Worm (Caenorhabditis elegans) whole organism, young adult: ENCODE measurements around the gene pygl-1.

Experiments
- B0035.1 ChIP-seq: sonication (generic microtip); optimal IDR thresholded peaks from 2 replicates; lab custom pipeline; 2016; ENCODE audit warnings: missing genetic modification characterization, mild to moderate bottlenecking, missing compliant biosample characterization, missing genotype, missing genetic modification reagents
- D2030.7 ChIP-seq: fragments of 200-800 bp; sonication (Bioruptor generic); IDR thresholded peaks from 2 replicates; pipeline ENCODE4 v1.3.6; 2022; ENCODE audit warnings: missing genetic modification reagents, missing genetic modification characterization, missing compliant biosample characterization
- F10E7.11 ChIP-seq: sonication (generic microtip); optimal IDR thresholded peaks from 2 replicates; lab custom pipeline; 2017; ENCODE audit warnings: mild to moderate bottlenecking, missing genetic modification characterization, moderate library complexity, missing compliant biosample characterization
- F22D6.2 ChIP-seq: sonication (generic microtip); optimal IDR thresholded peaks from 2 replicates; lab custom pipeline; 2016; ENCODE audit warnings: mild to moderate bottlenecking, missing genetic modification characterization, missing compliant biosample characterization
- F23B12.7 ChIP-seq: sonication (generic microtip); optimal IDR thresholded peaks from 2 replicates; lab custom pipeline; 2017; ENCODE audit warnings: missing genetic modification characterization, mild to moderate bottlenecking, missing compliant biosample characterization, antibody characterized with exemption, moderate library complexity; ENCODE audit not compliant: insufficient read depth
- F39B2.1 ChIP-seq: fragments of 200-800 bp; sonication (Bioruptor generic); IDR thresholded peaks from 2 replicates; pipeline ENCODE4 v1.3.6; 2022; ENCODE audit warnings: missing genetic modification reagents, missing genetic modification characterization, missing compliant biosample characterization
- F55B11.4 ChIP-seq: sonication (generic microtip); optimal IDR thresholded peaks from 2 replicates; lab custom pipeline; 2016; ENCODE audit warnings: missing compliant biosample characterization, missing genetic modification characterization, borderline replicate concordance; ENCODE audit not compliant: insufficient read depth
- F57A8.1 ChIP-seq: fragments of 200-800 bp; sonication (Bioruptor generic); optimal IDR thresholded peaks from 2 replicates; lab custom pipeline; 2018; ENCODE audit warnings: mild to moderate bottlenecking, missing genetic modification characterization, moderate library complexity, missing compliant biosample characterization
- F57C9.4 ChIP-seq: sonication (generic microtip); optimal IDR thresholded peaks from 2 replicates; lab custom pipeline; 2017; ENCODE audit warnings: mild to moderate bottlenecking, missing genetic modification characterization, missing compliant biosample characterization
- Y53F4B.3 ChIP-seq: fragments of 200-800 bp; sonication (Bioruptor generic); IDR thresholded peaks from 2 replicates; pipeline ENCODE4 v1.3.6; 2022; ENCODE audit warnings: missing genetic modification reagents, missing genetic modification characterization, missing compliant biosample characterization
- aptf-3 ChIP-seq: fragments of 200-800 bp; sonication (Bioruptor generic); IDR thresholded peaks from 2 replicates; pipeline ENCODE4 v1.3.6; 2022; ENCODE audit warnings: missing genetic modification characterization, missing compliant biosample characterization
- atf-7 ChIP-seq: sonication (generic microtip); optimal IDR thresholded peaks from 2 replicates; lab custom pipeline; 2017; ENCODE audit warnings: mild to moderate bottlenecking, missing genetic modification characterization, missing compliant biosample characterization
- athp-1 ChIP-seq: sonication (generic microtip); optimal IDR thresholded peaks from 2 replicates; lab custom pipeline; 2017; ENCODE audit warnings: mild to moderate bottlenecking, missing genetic modification characterization, missing compliant biosample characterization
- attf-6 ChIP-seq: fragments of 200-800 bp; sonication (Bioruptor generic); IDR thresholded peaks from 2 replicates; pipeline ENCODE4 v1.3.6; 2022; ENCODE audit warnings: missing genetic modification reagents, missing genetic modification characterization, missing compliant biosample characterization
- bed-1 ChIP-seq: fragments of 200-800 bp; sonication (Bioruptor generic); IDR thresholded peaks from 2 replicates; pipeline ENCODE4 v1.3.6; 2022; ENCODE audit warnings: missing genetic modification reagents, missing genetic modification characterization, missing compliant biosample characterization
- ceh-40 ChIP-seq: fragments of 200-800 bp; sonication (Bioruptor generic); IDR thresholded peaks from 2 replicates; pipeline ENCODE4 v1.3.6; 2022; ENCODE audit warnings: missing genetic modification characterization, missing compliant biosample characterization
- efl-1 ChIP-seq: fragments of 150-350 bp; optimal IDR thresholded peaks from 2 replicates; lab custom pipeline; 2014; ENCODE audit warnings: missing biosample characterization, missing genetic modification reagents, missing genetic modification characterization
- ets-4 ChIP-seq: fragments of 200-800 bp; sonication (Bioruptor generic); optimal IDR thresholded peaks from 2 replicates; lab custom pipeline; 2018; ENCODE audit warnings: mild to moderate bottlenecking, missing genetic modification characterization, missing compliant biosample characterization
- gei-17 ChIP-seq: fragments of 200-800 bp; sonication (Bioruptor generic); optimal IDR thresholded peaks from 2 replicates; lab custom pipeline; 2018; ENCODE audit warnings: mild to moderate bottlenecking, missing genetic modification characterization, missing compliant biosample characterization
- hmg-20 ChIP-seq: fragments of 200-800 bp; sonication (Bioruptor generic); IDR thresholded peaks from 2 replicates; pipeline ENCODE4 v1.3.6; 2022; ENCODE audit warnings: missing genetic modification reagents, missing genetic modification characterization, missing compliant biosample characterization
- let-607 ChIP-seq, 2 experiments: fragments of 200-800 bp in 1 of 2; sonication (Bioruptor generic) in 1 of 2; sonication (generic microtip) in 1 of 2; optimal IDR thresholded peaks; 2 replicates each; lab custom pipeline; 2016 to 2018; ENCODE audit warnings: mild to moderate bottlenecking in 2 of 2, missing compliant biosample characterization in 2 of 2, missing genetic modification characterization in 2 of 2, moderate library complexity in 2 of 2, missing genotype in 1 of 2
- lin-35 ChIP-seq, 3 experiments: fragments of 150-350 bp in 2 of 3; sonication (generic microtip) in 1 of 3; optimal IDR thresholded peaks; 2 replicates each; lab custom pipeline; 2014 to 2018; ENCODE audit warnings: missing biosample characterization in 3 of 3, missing genetic modification characterization in 3 of 3, missing genetic modification reagents in 3 of 3
- lsl-1 ChIP-seq: fragments of 200-800 bp; sonication (Bioruptor generic); optimal IDR thresholded peaks from 2 replicates; lab custom pipeline; 2018; ENCODE audit warnings: mild to moderate bottlenecking, missing genetic modification characterization, moderate library complexity, missing compliant biosample characterization
- madf-10 ChIP-seq: sonication (generic microtip); optimal IDR thresholded peaks from 2 replicates; lab custom pipeline; 2016; ENCODE audit warnings: mild to moderate bottlenecking, missing genetic modification characterization, missing compliant biosample characterization
- madf-3 ChIP-seq: fragments of 200-800 bp; sonication (Bioruptor generic); IDR thresholded peaks from 2 replicates; pipeline ENCODE4 v1.3.6; 2022; ENCODE audit warnings: missing genetic modification reagents, missing genetic modification characterization, missing compliant biosample characterization
- madf-6 ChIP-seq: fragments of 200-800 bp; sonication (Bioruptor generic); IDR thresholded peaks from 2 replicates; pipeline ENCODE4 v1.3.6; 2022; ENCODE audit warnings: missing genetic modification reagents, missing genetic modification characterization, missing compliant biosample characterization
- nhr-179 ChIP-seq: sonication (generic microtip); optimal IDR thresholded peaks from 2 replicates; lab custom pipeline; 2016; ENCODE audit warnings: mild to moderate bottlenecking, missing genetic modification characterization, missing compliant biosample characterization
- nhr-90 ChIP-seq: sonication (generic microtip); optimal IDR thresholded peaks from 2 replicates; lab custom pipeline; 2016; ENCODE audit warnings: missing genotype, mild to moderate bottlenecking, missing genetic modification characterization, missing compliant biosample characterization
- pha-4 ChIP-seq: fragments of 150-350 bp; sonication (generic microtip); optimal IDR thresholded peaks from 2 replicates; lab custom pipeline; 2014; ENCODE audit warnings: missing biosample characterization, missing genetic modification reagents, missing genetic modification characterization
- rec-8 ChIP-seq, 2 experiments: sonication (generic microtip); optimal IDR thresholded peaks; 2 replicates each; lab custom pipeline; 2016; ENCODE audit warnings: mild to moderate bottlenecking in 2 of 2, missing genetic modification characterization in 2 of 2, missing genetic modification reagents in 2 of 2, missing genotype in 2 of 2, missing biosample characterization in 1 of 2, missing compliant biosample characterization in 1 of 2, moderate library complexity in 1 of 2
- repo-1 ChIP-seq: sonication (generic microtip); optimal IDR thresholded peaks from 2 replicates; lab custom pipeline; 2017; ENCODE audit warnings: mild to moderate bottlenecking, missing genetic modification characterization, missing compliant biosample characterization
- sdz-38 ChIP-seq: sonication (generic microtip); optimal IDR thresholded peaks from 2 replicates; lab custom pipeline; 2016; ENCODE audit warnings: missing genotype, missing genetic modification characterization, missing compliant biosample characterization
- sea-2 ChIP-seq: fragments of 200-800 bp; sonication (Bioruptor generic); IDR thresholded peaks from 2 replicates; pipeline ENCODE4 v1.3.6; 2022; ENCODE audit warnings: missing genetic modification characterization, missing compliant biosample characterization
- snpc-4 ChIP-seq, 5 experiments: fragments of 150-350 bp in 1 of 5; sonication (generic microtip) in 4 of 5; optimal IDR thresholded peaks; 2 replicates each; lab custom pipeline; 2014 to 2018; ENCODE audit warnings: missing genetic modification characterization in 5 of 5, missing biosample characterization in 3 of 5, antibody characterized with exemption in 2 of 5, mild to moderate bottlenecking in 2 of 5, missing compliant biosample characterization in 2 of 5, missing genotype in 2 of 5, moderate library complexity in 2 of 5, missing genetic modification reagents in 1 of 5
- somi-1 ChIP-seq: fragments of 200-800 bp; sonication (Bioruptor generic); optimal IDR thresholded peaks from 2 replicates; lab custom pipeline; 2018; ENCODE audit warnings: mild to moderate bottlenecking, missing genetic modification characterization, missing compliant biosample characterization
- unc-130 ChIP-seq: sonication (generic microtip); optimal IDR thresholded peaks from 2 replicates; lab custom pipeline; 2016; ENCODE audit warnings: missing genetic modification reagents, missing genetic modification characterization, missing compliant biosample characterization
- zfh-2 ChIP-seq: fragments of 200-800 bp; sonication (Bioruptor generic); conservative IDR thresholded peaks from 2 replicates; pipeline ENCODE4 v1.3.6; 2022; ENCODE audit warnings: missing genetic modification reagents, missing genetic modification characterization, missing compliant biosample characterization
- ztf-26 ChIP-seq: sonication (generic microtip); optimal IDR thresholded peaks from 2 replicates; lab custom pipeline; 2017; ENCODE audit warnings: missing genetic modification characterization, missing compliant biosample characterization
- ztf-6 ChIP-seq: fragments of 200-800 bp; sonication (Bioruptor generic); IDR thresholded peaks from 2 replicates; pipeline ENCODE4 v1.3.6; 2022; ENCODE audit warnings: missing genetic modification reagents, missing genetic modification characterization, missing compliant biosample characterization

pygl-1 gene

ce11 chrV:3578813-3579212 lies at the start of gene pygl-1 (continued):
- TF ChIP-seq nhr-90 (tag; lab: Kevin White, UChicago) (no peak), madf-6 (peak; percentile 99), somi-1 (GFP tag; lab: Kevin White, UChicago) (no peak), D2030.7 (GFP tag; lab: Robert Waterston, UW) (peak; percentile 99), ztf-26 (tag; lab: Kevin White, UChicago) (no peak), sea-2 (GFP tag; lab: Robert Waterston, UW) (no peak), sdz-38 (tag; lab: Kevin White, UChicago) (no peak), let-607 (tag; optimal IDR thresholded peaks at IDR 0.05; lab: Kevin White, UChicago) (no peak), F22D6.2 (tag; lab: Kevin White, UChicago) (no peak), snpc-4 (GFP tag; optimal IDR thresholded peaks at IDR 0.05; lab: Kevin White, UChicago) (peak; percentile 27), snpc-4 (tag; optimal IDR thresholded peaks at IDR 0.05; lab: Kevin White, UChicago) (peak in 2 of 4 experiments; percentile 35 to 65), F39B2.1 (GFP tag; lab: Robert Waterston, UW) (no peak), F10E7.11 (tag; lab: Kevin White, UChicago) (no peak), attf-6 (GFP tag; lab: Robert Waterston, UW) (peak; percentile 81), aptf-3 (GFP tag; lab: Robert Waterston, UW) (no peak), lin-35 (GFP tag; optimal IDR thresholded peaks at IDR 0.05; lab: Kevin White, UChicago) (peak in 2 of 3 experiments; percentile 35 to 90), Y53F4B.3 (GFP tag; lab: Robert Waterston, UW) (no peak), F23B12.7 (tag; lab: Kevin White, UChicago) (no peak), atf-7 (tag; lab: Kevin White, UChicago) (no peak), hmg-20 (GFP tag; lab: Robert Waterston, UW) (no peak), rec-8 (tag; optimal IDR thresholded peaks at IDR 0.05; lab: Kevin White, UChicago) (no peak), unc-130 (GFP tag; lab: Kevin White, UChicago) (peak; percentile 95), ets-4 (GFP tag; lab: Kevin White, UChicago) (no peak), repo-1 (tag; lab: Kevin White, UChicago) (no peak), zfh-2 (no peak), bed-1 (GFP tag; lab: Robert Waterston, UW) (no peak), F57A8.1 (GFP tag; lab: Kevin White, UChicago) (no peak), nhr-179 (tag; lab: Kevin White, UChicago) (no peak), madf-3 (GFP tag; lab: Robert Waterston, UW) (peak; percentile 90)

ce11 chrV:3530403-3530802 lies 48.4 kb upstream of the pygl-1 start, which contains the start of gene srbc-66:
Gene srbc-66 (plus strand): TSS chrV:3530703.
- no peak for TF ChIP-seq unc-130 (GFP tag; lab: Kevin White, UChicago)
- TF ChIP-seq F39B2.1 (GFP tag; lab: Robert Waterston, UW), result no peak
- no peak for TF ChIP-seq nhr-179 (tag; lab: Kevin White, UChicago)
- TF ChIP-seq F55B11.4 (tag; lab: Kevin White, UChicago), result no peak
- no peak for TF ChIP-seq pha-4 (tag; lab: Kevin White, UChicago)
- TF ChIP-seq nhr-90 (tag; lab: Kevin White, UChicago), result no peak
- TF ChIP-seq F57C9.4 (tag; lab: Kevin White, UChicago), result no peak
- no peak for TF ChIP-seq efl-1
- TF ChIP-seq let-607 (tag; optimal IDR thresholded peaks at IDR 0.05; lab: Kevin White, UChicago), result no peak
- TF ChIP-seq gei-17 (GFP tag; lab: Kevin White, UChicago), result no peak
- no peak for TF ChIP-seq ztf-6 (GFP tag; lab: Robert Waterston, UW)

DNA sequence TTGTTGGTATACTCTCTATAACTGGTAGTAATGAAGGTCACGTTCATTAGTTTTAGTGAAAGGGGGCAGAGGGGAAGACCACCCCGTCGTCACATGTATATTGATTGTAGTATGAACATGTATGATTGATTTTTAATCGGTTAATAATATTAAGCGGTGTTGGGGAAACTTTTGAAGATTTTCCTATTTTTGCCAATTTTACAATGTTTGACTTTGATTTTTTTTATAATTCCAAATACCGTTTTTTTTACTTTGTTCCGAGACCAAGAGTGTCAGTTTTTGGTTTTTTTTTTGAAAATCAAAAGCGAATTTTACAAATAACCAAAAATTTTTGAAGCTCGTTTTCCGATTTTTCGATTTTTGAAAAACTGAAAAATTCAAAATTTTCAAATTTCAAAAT lies 43.6 kb upstream of the pygl-1 start, which contains the start of gene nhr-221:
TSS of gene nhr-221 (minus strand) at position 101 of the 400 bp plus-strand sequence.
- no peak for TF ChIP-seq lsl-1 (GFP tag; lab: Kevin White, UChicago)
- TF ChIP-seq athp-1 (tag; lab: Kevin White, UChicago), result no peak
- no peak for TF ChIP-seq B0035.1 (tag; lab: Kevin White, UChicago)
- no peak for TF ChIP-seq ceh-40 (GFP tag; lab: Robert Waterston, UW)
- no peak for TF ChIP-seq madf-10
